Fruit fly (Drosophila melanogaster): Measurements from ENCODE around the gene ChAT.

The ChAT gene

DNA sequence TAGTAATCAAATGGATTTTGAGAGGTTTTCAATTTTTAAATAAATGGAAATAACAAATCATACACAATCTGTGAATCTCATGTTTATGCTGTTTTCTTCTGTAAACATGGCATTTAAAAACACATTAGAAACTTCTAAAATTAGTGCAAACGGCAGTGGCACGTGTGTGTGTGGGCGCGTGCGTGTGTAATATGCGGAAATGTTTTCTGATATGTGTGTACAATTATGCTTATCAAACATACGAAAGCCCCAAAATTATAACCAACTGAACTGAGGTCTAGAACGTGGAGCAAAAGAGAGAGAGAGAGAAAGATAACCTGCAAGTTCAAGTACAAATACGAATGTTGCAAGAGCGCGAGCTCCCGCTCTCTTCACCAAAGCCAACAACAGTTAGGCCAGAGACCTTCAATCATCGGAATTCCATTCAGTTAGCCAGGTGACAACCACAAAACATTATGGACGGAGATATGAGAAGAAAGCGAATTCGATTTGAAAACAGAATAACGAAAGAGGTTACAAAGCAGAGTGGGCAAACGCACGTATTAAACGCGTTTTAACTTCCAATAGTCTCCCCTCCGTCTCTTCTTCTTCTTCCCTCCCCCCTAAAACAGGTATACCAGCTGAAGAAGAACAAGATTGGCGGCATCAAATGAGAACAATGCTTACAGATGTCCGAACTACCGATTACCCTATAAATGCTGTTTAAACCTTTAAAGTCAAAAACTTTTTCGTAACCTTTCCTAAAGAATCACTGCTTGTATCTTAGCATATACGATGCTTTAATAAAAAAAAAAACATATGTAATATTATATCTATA, 35.9 kb downstream of the ChAT start (continued):
- peak; percentile 78 for TF ChIP-seq Bteb2 (GFP tag; optimal IDR thresholded peaks at IDR 0.05)
- no peak for TF ChIP-seq Hr39 (optimal IDR thresholded peaks at IDR 0.05)
- peak; percentile 94 for TF ChIP-seq sqz (GFP tag; optimal IDR thresholded peaks at IDR 0.05)
- TF ChIP-seq TFAM (GFP tag; optimal IDR thresholded peaks at IDR 0.05) = peak; percentile 80
- no peak for TF ChIP-seq prd (optimal IDR thresholded peaks at IDR 0.05)
- TF ChIP-seq prd (GFP tag; IDR thresholded peaks at IDR 0.05) = peak; percentile 97
- TF ChIP-seq Hsf (GFP tag; optimal IDR thresholded peaks at IDR 0.05) = peak; percentile 93
- peak; percentile 95 for TF ChIP-seq gsb (GFP tag; IDR thresholded peaks at IDR 0.05)
- peak; percentile 94 for TF ChIP-seq CG31388 (GFP tag; optimal IDR thresholded peaks at IDR 0.05)
- TF ChIP-seq CG4854 (GFP tag; optimal IDR thresholded peaks at IDR 0.05) = peak; percentile 91
- TF ChIP-seq ci (GFP tag; IDR thresholded peaks at IDR 0.05) = peak; percentile 97
- peak; percentile 86 for TF ChIP-seq Antp (GFP tag; optimal IDR thresholded peaks at IDR 0.05)
- TF ChIP-seq CG10654 (GFP tag; optimal IDR thresholded peaks at IDR 0.05) = peak; percentile 95
- peak; percentile 80 for TF ChIP-seq pum (GFP tag; optimal IDR thresholded peaks at IDR 0.05)
- TF ChIP-seq CG34376 (GFP tag; optimal IDR thresholded peaks at IDR 0.05) = peak; percentile 55
- TF ChIP-seq CG8089 (GFP tag; optimal IDR thresholded peaks at IDR 0.05) = peak; percentile 52
- TF ChIP-seq CG42726 (GFP tag; IDR thresholded peaks at IDR 0.05; ENCODE audit: partially characterized antibody) = no peak
- TF ChIP-seq Hmx (GFP tag; optimal IDR thresholded peaks at IDR 0.05) = peak; percentile 90
- TF ChIP-seq eve (GFP tag; optimal IDR thresholded peaks at IDR 0.05) = no peak
- peak; percentile 74 for TF ChIP-seq CG10565 (GFP tag; optimal IDR thresholded peaks at IDR 0.05)
- peak; percentile 14 for TF ChIP-seq pzg (GFP tag; optimal IDR thresholded peaks at IDR 0.05)
- peak; percentile 91 for TF ChIP-seq gce (GFP tag; IDR thresholded peaks at IDR 0.05)
- TF ChIP-seq C15 (GFP tag; IDR thresholded peaks at IDR 0.05) = peak; percentile 92
- peak; percentile 82 for TF ChIP-seq CG7271 (tag; optimal IDR thresholded peaks at IDR 0.05)
- TF ChIP-seq CG2889 (GFP tag; IDR thresholded peaks at IDR 0.05) = peak; percentile 95
- TF ChIP-seq Xbp1 (GFP tag; optimal IDR thresholded peaks at IDR 0.05) = peak; percentile 96
- peak; percentile 98 for TF ChIP-seq CG17359 (tag; optimal IDR thresholded peaks at IDR 0.05)
- TF ChIP-seq zfh1 (GFP tag; IDR thresholded peaks at IDR 0.05) = peak; percentile 95
- TF ChIP-seq E2f1 (GFP tag; IDR thresholded peaks at IDR 0.05) = peak; percentile 96
- peak; percentile 81 for TF ChIP-seq CG10321 (GFP tag; IDR thresholded peaks at IDR 0.05)
- TF ChIP-seq dmrt11E (tag; optimal IDR thresholded peaks at IDR 0.05) = peak; percentile 88
- TF ChIP-seq CG17328 (GFP tag; IDR thresholded peaks at IDR 0.05) = peak; percentile 95
- peak; percentile 80; the same call in 2 of the 3 replicates for TF ChIP-seq CG2199 (GFP tag; IDR thresholded peaks at IDR 0.05)
- peak; percentile 94 for TF ChIP-seq az2 (GFP tag; optimal IDR thresholded peaks at IDR 0.05)
- peak; percentile 84 for TF ChIP-seq CG4707 (GFP tag; optimal IDR thresholded peaks at IDR 0.05)
- peak; percentile 43 for TF ChIP-seq CG3163 (GFP tag; optimal IDR thresholded peaks at IDR 0.05)
- TF ChIP-seq Mes4 (GFP tag; optimal IDR thresholded peaks at IDR 0.05) = peak; percentile 55
- peak; percentile 95 for TF ChIP-seq CG4820 (GFP tag; optimal IDR thresholded peaks at IDR 0.05)
- TF ChIP-seq kay (GFP tag; optimal IDR thresholded peaks at IDR 0.05) = peak; percentile 88
- TF ChIP-seq zen2 (GFP tag; IDR thresholded peaks at IDR 0.05; ENCODE audit: partially characterized antibody) = no peak
- peak; percentile 94 for TF ChIP-seq CG15011 (GFP tag; optimal IDR thresholded peaks at IDR 0.05)
- peak; percentile 89 for TF ChIP-seq Gug (GFP tag; IDR thresholded peaks at IDR 0.05)
- TF ChIP-seq ssp (GFP tag; IDR thresholded peaks at IDR 0.05) = peak; percentile 90
- TF ChIP-seq odd (GFP tag; optimal IDR thresholded peaks at IDR 0.05) = peak; percentile 91
- TF ChIP-seq caup (GFP tag; optimal IDR thresholded peaks at IDR 0.05; ENCODE audit: severe bottlenecking) = peak; percentile 98
- peak; percentile 88 for TF ChIP-seq CG16815 (GFP tag; optimal IDR thresholded peaks at IDR 0.05)
- TF ChIP-seq CG7357 (GFP tag; IDR thresholded peaks at IDR 0.05) = peak; percentile 90
- peak; percentile 95 for TF ChIP-seq scrt (GFP tag; optimal IDR thresholded peaks at IDR 0.05)
- peak; percentile 20 for TF ChIP-seq NC2α (GFP tag; optimal IDR thresholded peaks at IDR 0.05)
- TF ChIP-seq hbn (GFP tag; IDR thresholded peaks at IDR 0.05; ENCODE audit: partially characterized antibody) = no peak

Measured in whole organism, embryonic.